Worm (Caenorhabditis elegans): ENCODE data around the gene ints-5.

DNA sequence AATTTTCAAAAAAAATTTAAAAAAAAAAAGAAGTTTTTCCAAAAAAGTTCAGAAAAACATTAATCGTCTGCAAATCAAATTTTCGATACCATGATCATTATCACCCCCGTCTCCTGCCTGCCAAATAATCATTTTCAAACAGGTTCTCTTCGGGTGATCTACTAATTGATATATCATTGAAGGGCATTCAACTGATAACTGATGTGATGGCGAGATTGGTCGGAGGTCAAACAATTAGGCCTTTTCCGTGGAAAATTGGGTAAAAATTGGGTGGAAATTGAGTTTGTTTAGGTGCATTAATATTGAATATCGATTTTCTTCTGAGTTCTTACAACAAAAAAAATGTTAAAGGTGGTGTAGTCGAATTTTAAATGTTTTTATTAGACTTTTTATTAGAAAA is 46.6 kb upstream of the ints-5 start, which contains the start of gene Y51A2D.18:
- TF ChIP-seq klf-2 (GFP tag; conservative IDR thresholded peaks at IDR 0.05) (no peak), ztf-23 (GFP tag; IDR thresholded peaks at IDR 0.05) (no peak), med-1 (GFP tag; optimal IDR thresholded peaks at IDR 0.05; ENCODE audit: insufficient read depth) (no peak), T22C8.4 (GFP tag; IDR thresholded peaks at IDR 0.05) (no peak), ztf-29 (GFP tag; IDR thresholded peaks at IDR 0.05) (no peak), flt-1 (GFP tag; IDR thresholded peaks at IDR 0.05) (no peak)

All from whole organism, midembryonic.